Worm (Caenorhabditis elegans) whole organism, early embryonic: ENCODE data around the gene T07G12.5.

Experiments
- B0310.2 ChIP-seq: sonication (generic microtip); optimal IDR thresholded peaks from 2 replicates; lab custom pipeline; 2016; ENCODE audit warnings: mild to moderate bottlenecking, missing genetic modification characterization, missing compliant biosample characterization
- F13C5.2 ChIP-seq: sonication (generic microtip); optimal IDR thresholded peaks from 2 replicates; lab custom pipeline; 2017; ENCODE audit warnings: mild to moderate bottlenecking, missing genetic modification characterization, inconsistent platforms, missing compliant biosample characterization
- aly-1 ChIP-seq: sonication (generic microtip); optimal IDR thresholded peaks from 2 replicates; lab custom pipeline; 2016; ENCODE audit warnings: missing genetic modification characterization, missing compliant biosample characterization
- ama-1 ChIP-seq: fragments of 150-350 bp; optimal IDR thresholded peaks from 2 replicates; lab custom pipeline; 2014
- ceh-13 ChIP-seq: fragments of 200-800 bp; sonication (Bioruptor generic); optimal IDR thresholded peaks from 2 replicates; lab custom pipeline; 2018; ENCODE audit warnings: mild to moderate bottlenecking, missing genetic modification characterization, missing compliant biosample characterization
- ceh-36 ChIP-seq: sonication (generic microtip); optimal IDR thresholded peaks from 2 replicates; lab custom pipeline; 2016; ENCODE audit warnings: missing genetic modification characterization, inconsistent platforms, missing compliant biosample characterization
- ets-7 ChIP-seq: sonication (generic microtip); optimal IDR thresholded peaks from 2 replicates; lab custom pipeline; 2016; ENCODE audit warnings: missing genotype, missing genetic modification characterization, missing compliant biosample characterization
- flt-1 ChIP-seq: fragments of 200-800 bp; sonication (Bioruptor generic); IDR thresholded peaks from 2 replicates; pipeline ENCODE4 v1.3.6; 2022; ENCODE audit warnings: missing genetic modification characterization, missing compliant biosample characterization
- hmbx-1 ChIP-seq: sonication (generic microtip); optimal IDR thresholded peaks from 2 replicates; lab custom pipeline; 2016; ENCODE audit warnings: mild to moderate bottlenecking, missing genetic modification characterization, missing compliant biosample characterization
- hmg-4 ChIP-seq: fragments of 200-800 bp; sonication (Bioruptor generic); optimal IDR thresholded peaks from 2 replicates; lab custom pipeline; 2018; ENCODE audit warnings: mild to moderate bottlenecking, missing genetic modification characterization, missing compliant biosample characterization
- hnd-1 ChIP-seq: sonication (generic microtip); optimal IDR thresholded peaks from 2 replicates; lab custom pipeline; 2016; ENCODE audit warnings: missing genetic modification characterization, missing compliant biosample characterization
- pes-1 ChIP-seq: fragments of 200-800 bp; sonication (Bioruptor generic); IDR thresholded peaks from 2 replicates; pipeline ENCODE4 v1.3.6; 2022; ENCODE audit warnings: missing genetic modification reagents, missing genetic modification characterization, missing compliant biosample characterization
- scrt-1 ChIP-seq: fragments of 200-800 bp; sonication (Bioruptor generic); IDR thresholded peaks from 2 replicates; pipeline ENCODE4 v1.3.6; 2022; ENCODE audit warnings: missing genetic modification characterization, missing compliant biosample characterization
- sea-1 ChIP-seq: fragments of 200-800 bp; sonication (Bioruptor generic); conservative IDR thresholded peaks from 2 replicates; pipeline ENCODE4 v1.3.6; 2022; ENCODE audit warnings: missing genetic modification characterization, missing compliant biosample characterization
- tbx-11 ChIP-seq: fragments of 200-800 bp; sonication (Bioruptor generic); IDR thresholded peaks from 2 replicates; pipeline ENCODE4 v1.3.6; 2022; ENCODE audit warnings: missing genetic modification characterization, missing compliant biosample characterization
- tbx-37 ChIP-seq: fragments of 200-800 bp; sonication (Bioruptor generic); conservative IDR thresholded peaks from 2 replicates; pipeline ENCODE4 v1.3.6; 2022; ENCODE audit warnings: missing genetic modification reagents, missing genetic modification characterization, missing compliant biosample characterization
- tra-4 ChIP-seq: sonication (generic microtip); optimal IDR thresholded peaks from 2 replicates; lab custom pipeline; 2017; ENCODE audit warnings: missing genetic modification characterization, missing compliant biosample characterization

T07G12.5 gene

DNA sequence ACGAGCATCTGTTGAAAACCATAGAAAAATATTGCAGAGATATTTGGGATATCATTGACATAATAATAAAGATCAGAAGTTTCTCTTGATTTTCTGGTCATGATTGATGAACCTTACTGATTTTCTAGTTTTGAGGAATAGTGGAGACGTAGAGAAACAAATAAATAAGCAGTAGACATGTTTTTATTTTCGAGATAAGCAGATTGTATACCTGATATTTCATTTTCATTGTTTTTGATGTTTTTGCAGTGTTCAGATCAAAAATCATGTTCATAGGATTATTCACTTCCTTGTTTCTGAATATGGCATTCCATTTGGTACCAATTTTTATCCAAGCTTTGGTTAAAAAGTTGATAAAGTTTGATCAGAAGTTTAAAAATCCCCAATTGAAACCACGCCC is 6.4 kb downstream of the T07G12.5 start, which contains the start of gene T07G12.4:
TSS of gene T07G12.4 (minus strand) at position 101 of the 400 bp plus-strand sequence.
- no peak for TF ChIP-seq flt-1

DNA sequence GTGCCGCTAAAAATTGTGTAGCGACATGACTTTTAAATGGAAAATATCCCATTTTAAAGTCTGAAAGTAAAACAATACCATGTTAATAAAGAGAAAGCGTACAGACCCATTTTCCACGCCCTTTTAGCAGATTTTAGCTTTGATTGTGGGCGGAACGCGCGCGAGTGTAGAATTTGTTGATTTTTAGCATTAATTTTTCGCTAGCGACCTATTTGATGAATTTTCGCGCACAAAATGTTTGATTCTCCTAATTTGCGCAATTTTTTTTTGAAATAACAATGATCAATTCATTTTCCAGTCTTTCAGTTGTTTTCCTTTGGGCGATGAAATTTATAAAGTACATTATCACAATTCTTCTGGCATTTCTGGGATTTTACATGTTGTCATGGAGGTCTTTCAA is 11.3 kb downstream of the T07G12.5 start, which contains the start of gene T07G12.3:
TSS of gene T07G12.3 (plus strand) at position 301 of the 400 bp plus-strand sequence.
- TF ChIP-seq flt-1 (no peak), hmg-4 (GFP tag; lab: Kevin White, UChicago) (no peak), hnd-1 (tag; lab: Kevin White, UChicago) (no peak), aly-1 (no peak), ceh-13 (GFP tag; lab: Kevin White, UChicago) (no peak), sea-1 (GFP tag; lab: Robert Waterston, UW) (no peak), hmbx-1 (no peak), scrt-1 (GFP tag; lab: Robert Waterston, UW) (no peak), ets-7 (tag; lab: Kevin White, UChicago) (no peak), ama-1 (lab: Kevin White, UChicago) (no peak)

DNA sequence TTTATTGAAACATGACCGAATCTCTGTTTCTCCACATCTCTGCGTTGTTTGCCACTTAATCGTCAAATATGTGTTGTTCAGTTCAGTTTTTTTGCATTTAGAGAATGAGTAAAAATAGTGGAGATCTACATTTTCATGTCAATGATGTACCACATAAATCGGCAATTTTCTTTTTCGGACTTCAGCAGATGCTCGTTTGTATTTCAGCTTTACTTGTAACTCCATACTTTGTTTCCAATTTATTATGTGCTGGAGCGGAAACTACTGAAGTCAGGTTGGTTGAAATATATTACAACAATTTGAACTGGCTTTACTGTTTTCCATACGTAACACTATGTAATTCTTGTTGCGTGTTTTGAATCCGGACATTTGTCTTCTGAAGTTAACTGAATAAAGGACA is 14.3 kb downstream of the T07G12.5 start, which contains the start of gene T07G12.2:
TSS of gene T07G12.2 (plus strand) at position 62 of the 400 bp plus-strand sequence.
- no peak for TF ChIP-seq F13C5.2 (tag; lab: Kevin White, UChicago)
- no peak for TF ChIP-seq B0310.2 (tag; lab: Kevin White, UChicago)
- no peak for TF ChIP-seq ets-7 (tag; lab: Kevin White, UChicago)
- TF ChIP-seq aly-1, result no peak
- TF ChIP-seq scrt-1 (GFP tag; lab: Robert Waterston, UW), result no peak

DNA sequence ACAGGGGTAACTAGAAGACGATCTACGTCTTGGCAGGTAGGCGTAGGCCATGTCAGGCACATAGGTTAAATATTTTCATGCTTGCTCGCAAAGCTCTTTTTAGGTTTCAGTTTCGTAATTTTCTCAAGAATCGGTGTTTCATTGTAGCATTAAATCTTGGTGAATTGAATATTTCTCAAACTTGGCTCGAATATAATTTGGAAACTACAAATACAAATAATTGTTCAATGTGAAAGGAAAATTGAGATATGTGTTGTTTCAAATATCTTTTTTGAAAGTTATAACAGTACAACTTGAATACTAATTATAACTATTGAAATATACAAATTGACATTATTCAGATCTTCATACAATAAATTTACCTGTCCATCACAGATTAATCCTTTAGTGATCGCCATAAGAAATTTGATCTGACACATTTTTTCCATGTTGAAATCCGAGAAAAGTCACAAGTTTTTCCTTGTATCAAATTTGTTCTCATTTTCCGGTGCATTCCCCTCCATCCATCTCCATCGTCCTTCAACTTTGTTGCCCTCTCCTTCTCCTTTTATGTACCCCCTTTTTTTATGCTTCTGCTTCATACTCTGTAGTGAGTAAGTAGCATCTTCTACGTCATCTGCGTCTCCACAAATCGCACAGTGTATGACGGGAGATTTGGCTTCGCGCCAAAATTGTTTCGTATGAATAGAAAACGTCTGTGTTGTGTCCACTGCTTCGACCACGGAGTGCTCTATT is 20.7 kb downstream of the T07G12.5 start, which contains the start of gene C02F4.5:
TSS of gene C02F4.5 (minus strand) at position 51 of the 735 bp plus-strand sequence.
- TF ChIP-seq ets-7 (tag; lab: Kevin White, UChicago) (no peak), sea-1 (GFP tag; lab: Robert Waterston, UW) (no peak), flt-1 (no peak), ama-1 (lab: Kevin White, UChicago) (no peak)

DNA sequence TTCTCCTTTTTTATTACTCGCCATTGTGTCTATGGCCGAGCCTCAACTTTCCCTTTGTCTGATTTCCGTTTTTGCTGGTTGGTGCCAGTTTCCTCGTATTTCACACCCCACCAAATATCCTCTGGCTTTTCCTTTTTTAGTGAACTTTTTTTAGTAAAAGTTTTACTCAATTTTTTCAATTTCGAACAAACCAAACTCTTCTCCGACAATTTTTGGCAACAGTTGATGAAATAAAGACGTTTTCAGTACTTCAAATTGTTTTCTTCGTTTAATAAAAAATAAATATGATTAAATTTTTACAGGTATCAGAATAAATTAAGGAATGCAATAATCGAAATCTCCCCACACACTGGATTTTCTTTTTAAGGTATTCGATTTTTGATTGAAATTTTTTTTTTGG is 23.8 kb downstream of the T07G12.5 start, which contains the start of gene cal-4:
TSS of gene cal-4 (plus strand) at position 301 of the 400 bp plus-strand sequence.
- no peak for TF ChIP-seq hmbx-1
- no peak for TF ChIP-seq tbx-37 (GFP tag; lab: Robert Waterston, UW)
- TF ChIP-seq tra-4 (tag; lab: Kevin White, UChicago), result no peak
- no peak for TF ChIP-seq flt-1
- no peak for TF ChIP-seq hmg-4 (GFP tag; lab: Kevin White, UChicago)
- TF ChIP-seq scrt-1 (GFP tag; lab: Robert Waterston, UW), result no peak
- TF ChIP-seq F13C5.2 (tag; lab: Kevin White, UChicago), result no peak
- no peak for TF ChIP-seq hnd-1 (tag; lab: Kevin White, UChicago)
- TF ChIP-seq ets-7 (tag; lab: Kevin White, UChicago), result no peak

DNA sequence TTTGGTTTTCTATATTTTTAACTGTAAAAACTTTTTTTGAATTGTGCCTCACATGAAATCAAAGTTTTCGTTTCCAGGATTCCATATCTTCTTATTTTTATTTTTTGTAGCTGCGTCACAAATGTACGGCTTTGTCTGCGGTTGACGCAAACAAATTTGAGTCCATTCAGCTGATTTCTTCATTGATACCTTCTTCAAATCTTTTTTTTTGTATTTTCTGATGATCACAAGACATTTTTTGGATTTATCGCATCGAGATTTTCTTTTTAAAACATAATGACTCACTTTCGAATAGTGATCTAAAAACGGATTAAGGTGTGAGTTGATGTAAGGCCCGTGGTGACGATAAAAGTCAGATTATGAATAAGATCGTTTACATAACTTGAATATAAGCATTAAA is 26.3 kb downstream of the T07G12.5 start:
- TF ChIP-seq hnd-1 (tag; lab: Kevin White, UChicago) (no peak), B0310.2 (tag; lab: Kevin White, UChicago) (no peak), hmbx-1 (no peak), flt-1 (no peak), scrt-1 (GFP tag; lab: Robert Waterston, UW) (no peak), tbx-37 (GFP tag; lab: Robert Waterston, UW) (no peak), aly-1 (no peak), F13C5.2 (tag; lab: Kevin White, UChicago) (no peak), sea-1 (GFP tag; lab: Robert Waterston, UW) (no peak), ceh-13 (GFP tag; lab: Kevin White, UChicago) (no peak), hmg-4 (GFP tag; lab: Kevin White, UChicago) (no peak), ceh-36 (tag; lab: Kevin White, UChicago) (no peak), ama-1 (lab: Kevin White, UChicago) (no peak), tra-4 (tag; lab: Kevin White, UChicago) (no peak), pes-1 (GFP tag; lab: Robert Waterston, UW) (no peak), ets-7 (tag; lab: Kevin White, UChicago) (no peak)

DNA sequence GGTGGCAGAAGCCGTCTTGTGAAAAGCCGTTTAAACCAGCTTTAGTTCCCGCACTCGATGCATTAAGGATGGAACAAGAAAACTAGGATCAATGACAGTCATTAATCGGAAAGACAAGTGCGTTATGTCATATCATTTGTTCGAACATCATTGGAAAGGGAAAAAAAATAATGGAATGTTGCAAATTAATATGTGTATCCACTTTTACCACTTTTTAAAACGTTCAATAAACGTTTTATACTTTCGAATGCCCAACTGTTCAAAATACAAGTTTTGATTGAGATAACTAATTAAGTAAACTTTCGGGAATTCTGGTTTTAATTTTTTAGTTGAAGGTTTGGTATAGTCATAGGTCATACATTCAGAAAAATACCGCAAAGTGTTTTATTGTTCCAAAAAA is 29.8 kb downstream of the T07G12.5 start, which contains the start of gene C02F4.4:
TSS of gene C02F4.4 (minus strand) at position 101 of the 400 bp plus-strand sequence.
- no peak for TF ChIP-seq tra-4 (tag; lab: Kevin White, UChicago)

DNA sequence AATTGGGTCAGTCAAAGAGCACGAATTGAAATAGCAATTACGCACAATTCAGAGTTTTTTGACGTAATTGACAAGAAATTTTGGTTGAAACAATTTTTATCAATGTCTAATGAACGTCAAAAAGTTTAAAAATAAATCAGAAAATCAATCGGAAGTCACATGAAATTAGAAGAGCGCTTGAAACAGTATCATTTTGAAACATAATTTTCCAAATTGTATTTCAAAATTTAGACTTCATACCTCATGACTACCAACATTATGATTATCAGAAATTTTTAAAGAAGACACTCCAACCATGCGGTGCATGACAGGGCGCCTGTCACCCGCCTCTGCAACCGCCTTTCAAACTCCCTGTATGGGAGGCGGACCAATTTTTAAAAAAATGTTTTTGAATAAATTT is 31.7 kb downstream of the T07G12.5 start:
- TF ChIP-seq ama-1 (lab: Kevin White, UChicago) (no peak), hnd-1 (tag; lab: Kevin White, UChicago) (no peak), flt-1 (no peak), pes-1 (GFP tag; lab: Robert Waterston, UW) (no peak), hmbx-1 (no peak), aly-1 (no peak), tbx-11 (GFP tag; lab: Robert Waterston, UW) (no peak), hmg-4 (GFP tag; lab: Kevin White, UChicago) (no peak), tra-4 (tag; lab: Kevin White, UChicago) (no peak), ceh-36 (tag; lab: Kevin White, UChicago) (no peak), ceh-13 (GFP tag; lab: Kevin White, UChicago) (no peak)
